Fruit fly (Drosophila melanogaster): ENCODE measurements around the gene mura.

The mura gene

dm6 chr3R:9586663-9587248 lies 35.1 kb upstream of the mura start, which contains the start of gene P58IPK (continued):
- no peak for TF ChIP-seq CG12104 (GFP tag; optimal IDR thresholded peaks at IDR 0.05)
- TF ChIP-seq Fer3 (tag; optimal IDR thresholded peaks at IDR 0.05) = peak; percentile 45
- peak; percentile 87 for TF ChIP-seq Doc3 (GFP tag; IDR thresholded peaks at IDR 0.05; ENCODE audit: partially characterized antibody)
- TF ChIP-seq CG17612 (GFP tag; IDR thresholded peaks at IDR 0.05) = no peak
- no peak for TF ChIP-seq salm (tag; optimal IDR thresholded peaks at IDR 0.05)
- peak; percentile 40 for TF ChIP-seq Jarid2 (GFP tag; optimal IDR thresholded peaks at IDR 0.05)
- TF ChIP-seq pho (GFP tag; optimal IDR thresholded peaks at IDR 0.05) = peak; percentile 75
- TF ChIP-seq PHDP (tag; optimal IDR thresholded peaks at IDR 0.05) = peak; percentile 36
- TF ChIP-seq grau (tag; optimal IDR thresholded peaks at IDR 0.05) = peak; percentile 64
- peak; percentile 74 for TF ChIP-seq CG33213 (GFP tag; optimal IDR thresholded peaks at IDR 0.05)
- TF ChIP-seq org-1 (GFP tag; optimal IDR thresholded peaks at IDR 0.05) = no peak
- peak; percentile 64 for TF ChIP-seq sisA (GFP tag; IDR thresholded peaks at IDR 0.05)
- TF ChIP-seq CG15601 (tag; optimal IDR thresholded peaks at IDR 0.05) = peak; percentile 46
- no peak for TF ChIP-seq onecut (GFP tag; IDR thresholded peaks at IDR 0.05)
- no peak for TF ChIP-seq luna (GFP tag; optimal IDR thresholded peaks at IDR 0.05)
- peak; percentile 80 for TF ChIP-seq shn (GFP tag; optimal IDR thresholded peaks at IDR 0.05)
- peak; percentile 48 for TF ChIP-seq CG15269 (tag; optimal IDR thresholded peaks at IDR 0.05)

- TF ChIP-seq Nf-YC (tag; optimal IDR thresholded peaks at IDR 0.05) = no peak
- TF ChIP-seq Taf1 (GFP tag; IDR thresholded peaks at IDR 0.05) = no peak
- no peak for TF ChIP-seq CG2120 (GFP tag; optimal IDR thresholded peaks at IDR 0.05)
- TF ChIP-seq CG1024 (GFP tag; IDR thresholded peaks at IDR 0.05) = no peak
- no peak for TF ChIP-seq CG10274 (GFP tag; optimal IDR thresholded peaks at IDR 0.05)
- TF ChIP-seq Deaf1 (tag; optimal IDR thresholded peaks at IDR 0.05) = no peak
- TF ChIP-seq lab (GFP tag; optimal IDR thresholded peaks at IDR 0.05) = no peak
- TF ChIP-seq CG32767 (GFP tag; IDR thresholded peaks at IDR 0.05) = no peak
- no peak for TF ChIP-seq CG34422 (GFP tag; IDR thresholded peaks at IDR 0.05)
- no peak for TF ChIP-seq CG31388 (GFP tag; optimal IDR thresholded peaks at IDR 0.05)
- TF ChIP-seq CG17328 (GFP tag; IDR thresholded peaks at IDR 0.05) = no peak
- TF ChIP-seq MTF-1 (GFP tag; optimal IDR thresholded peaks at IDR 0.05; ENCODE audit: borderline replicate concordance) = no peak
- TF ChIP-seq Ssrp (tag; optimal IDR thresholded peaks at IDR 0.05) = no peak
These were observed 31.5 kb upstream of the mura start, which contains the start of gene CG33654 for dm6 chr3R:9583122-9583521. CG33654 (minus strand) TSS chr3R:9583222.

dm6 chr3R:9581973-9582372 lies 30.4 kb upstream of the mura start:
- TF ChIP-seq danr (GFP tag; IDR thresholded peaks at IDR 0.05) (no peak), Meics (GFP tag; optimal IDR thresholded peaks at IDR 0.05) (no peak), jing (GFP tag; optimal IDR thresholded peaks at IDR 0.05) (no peak), CG9876 (GFP tag; optimal IDR thresholded peaks at IDR 0.05) (no peak), CG10267 (tag; optimal IDR thresholded peaks at IDR 0.05) (no peak), Dfd (GFP tag; optimal IDR thresholded peaks at IDR 0.05) (no peak)

- TF ChIP-seq kay (GFP tag; optimal IDR thresholded peaks at IDR 0.05) = no peak
- TF ChIP-seq CG3281 (GFP tag; optimal IDR thresholded peaks at IDR 0.05) = peak; percentile 6
- TF ChIP-seq Usf (GFP tag; optimal IDR thresholded peaks at IDR 0.05) = no peak
- no peak for TF ChIP-seq CG10543 (GFP tag; optimal IDR thresholded peaks at IDR 0.05)
- no peak for TF ChIP-seq CG13775 (GFP tag; optimal IDR thresholded peaks at IDR 0.05)
- 0 out of 4 replicates have a peak, but pooled peaks have one; percentile 40 for TF ChIP-seq chinmo (GFP tag; IDR thresholded peaks at IDR 0.05; ENCODE audit: partially characterized antibody)
- TF ChIP-seq chm (GFP tag; IDR thresholded peaks at IDR 0.05) = peak; percentile 52; the same call in 1 of the 2 replicates
- TF ChIP-seq CG2712 (tag; optimal IDR thresholded peaks at IDR 0.05) = peak; percentile 43
- TF ChIP-seq Adf1 (GFP tag; IDR thresholded peaks at IDR 0.05) = no peak
- TF ChIP-seq CG12299 (tag; optimal IDR thresholded peaks at IDR 0.05) = peak; percentile 24
- peak; percentile 28 for TF ChIP-seq scrt (GFP tag; optimal IDR thresholded peaks at IDR 0.05)
- no peak for TF ChIP-seq pb (GFP tag; optimal IDR thresholded peaks at IDR 0.05)
- TF ChIP-seq CG2199 (GFP tag; IDR thresholded peaks at IDR 0.05) = no peak
These were observed 29.5 kb upstream of the mura start, which contains the start of gene CG8301 for dm6 chr3R:9581089-9581520. CG8301 (plus strand) TSS chr3R:9581306.
